Fruit fly (Drosophila melanogaster) whole organism, embryonic: ENCODE measurements around the gene chrb.

Experiments
- Aef1 ChIP-seq: fragments of 200-800 bp; sonication (Bioruptor generic); IDR thresholded peaks from 3 replicates; pipeline ENCODE4 v1.3.6; 2022; ENCODE audit warnings: missing biosample characterization, missing genetic modification characterization
- Blimp-1 ChIP-seq: fragments of 200-800 bp; sonication (Bioruptor generic); optimal IDR thresholded peaks from 3 replicates; lab custom pipeline; 2018; ENCODE audit warnings: missing biosample characterization, missing genetic modification characterization, mild to moderate bottlenecking, moderate library complexity, missing genetic modification reagents
- CG10267 ChIP-seq: fragments of 200-800 bp; sonication (Bioruptor generic); optimal IDR thresholded peaks from 2 replicates; lab custom pipeline; 2018; ENCODE audit warnings: missing biosample characterization, mild to moderate bottlenecking, missing genetic modification characterization, moderate library complexity
- CG10543 ChIP-seq: fragments of 200-800 bp; sonication (Bioruptor generic); optimal IDR thresholded peaks from 3 replicates; lab custom pipeline; 2017; ENCODE audit warnings: missing biosample characterization, mild to moderate bottlenecking, missing genetic modification characterization, moderate library complexity
- CG11085 ChIP-seq: fragments of 200-800 bp; sonication (Bioruptor generic); IDR thresholded peaks from 2 replicates; pipeline ENCODE4 v1.3.6; 2022; ENCODE audit warnings: missing biosample characterization, missing genetic modification characterization
- CG13424 ChIP-seq: fragments of 200-800 bp; sonication (Bioruptor generic); optimal IDR thresholded peaks from 2 replicates; lab custom pipeline; 2019; ENCODE audit warnings: missing biosample characterization, mild to moderate bottlenecking, missing genetic modification characterization, moderate library complexity
- CG14014 ChIP-seq: fragments of 200-800 bp; sonication (Bioruptor generic); IDR thresholded peaks from 2 replicates; pipeline ENCODE4 v1.3.6; 2022; ENCODE audit warnings: missing biosample characterization, missing genetic modification characterization
- CG1529 ChIP-seq: fragments of 200-800 bp; sonication (Bioruptor generic); optimal IDR thresholded peaks from 3 replicates; lab custom pipeline; 2018; ENCODE audit warnings: missing biosample characterization, missing genetic modification characterization
- CG15601 ChIP-seq: fragments of 200-800 bp; sonication (Bioruptor generic); optimal IDR thresholded peaks from 3 replicates; lab custom pipeline; 2019; ENCODE audit warnings: missing biosample characterization, mild to moderate bottlenecking, missing genetic modification characterization, moderate library complexity
- CG1602 ChIP-seq: fragments of 200-800 bp; sonication (Bioruptor generic); optimal IDR thresholded peaks from 3 replicates; lab custom pipeline; 2016; ENCODE audit warnings: missing biosample characterization, missing genetic modification characterization
- CG1647 ChIP-seq: fragments of 200-800 bp; sonication (Bioruptor generic); optimal IDR thresholded peaks from 3 replicates; lab custom pipeline; 2016; ENCODE audit warnings: missing biosample characterization, missing genetic modification characterization
- CG16863 ChIP-seq: fragments of 200-800 bp; sonication (Bioruptor generic); optimal IDR thresholded peaks from 3 replicates; lab custom pipeline; 2016; ENCODE audit warnings: missing biosample characterization, missing genetic modification characterization
- CG17359 ChIP-seq: fragments of 200-800 bp; sonication (Bioruptor generic); optimal IDR thresholded peaks from 3 replicates; lab custom pipeline; 2018; ENCODE audit warnings: missing biosample characterization, mild to moderate bottlenecking, missing genetic modification characterization, moderate library complexity
- CG17361 ChIP-seq: fragments of 200-800 bp; sonication (Bioruptor generic); IDR thresholded peaks from 3 replicates; pipeline ENCODE4 v1.3.6; 2022; ENCODE audit warnings: missing biosample characterization, missing genetic modification characterization
- CG17829 ChIP-seq: fragments of 200-800 bp; optimal IDR thresholded peaks from 2 replicates; lab custom pipeline; 2019; ENCODE audit warnings: missing biosample characterization, mild to moderate bottlenecking, missing genetic modification characterization, moderate library complexity
- CG2202 ChIP-seq: fragments of 200-800 bp; sonication (Bioruptor generic); optimal IDR thresholded peaks from 2 replicates; lab custom pipeline; 2018; ENCODE audit warnings: missing biosample characterization, mild to moderate bottlenecking, missing genetic modification characterization
- CG2678 ChIP-seq: fragments of 200-800 bp; sonication (Bioruptor generic); optimal IDR thresholded peaks from 3 replicates; lab custom pipeline; 2019; ENCODE audit warnings: missing biosample characterization, mild to moderate bottlenecking, missing genetic modification characterization, moderate library complexity
- CG2875 ChIP-seq: fragments of 200-800 bp; sonication (Bioruptor generic); optimal IDR thresholded peaks from 2 replicates; lab custom pipeline; 2017; ENCODE audit warnings: missing biosample characterization, mild to moderate bottlenecking, missing genetic modification characterization, missing genetic modification reagents
- CG32767 ChIP-seq: fragments of 200-800 bp; sonication (Bioruptor generic); IDR thresholded peaks from 2 replicates; pipeline ENCODE4 v1.3.6; 2022; ENCODE audit warnings: missing biosample characterization, missing genetic modification characterization
- CG6272 ChIP-seq: fragments of 200-800 bp; sonication (Bioruptor generic); IDR thresholded peaks from 2 replicates; pipeline ENCODE4 v1.3.6; 2022; ENCODE audit warnings: missing biosample characterization, missing genetic modification characterization
- CG6683 ChIP-seq: fragments of 200-800 bp; sonication (Bioruptor generic); optimal IDR thresholded peaks from 2 replicates; lab custom pipeline; 2017; ENCODE audit warnings: missing biosample characterization, mild to moderate bottlenecking, missing genetic modification characterization, missing genetic modification reagents
- CG8478 ChIP-seq: fragments of >200 bp; optimal IDR thresholded peaks from 2 replicates; lab custom pipeline; 2018
- CG9876 ChIP-seq: fragments of 200-800 bp; sonication (Bioruptor generic); optimal IDR thresholded peaks from 2 replicates; lab custom pipeline; 2016; ENCODE audit warnings: missing biosample characterization, missing genetic modification characterization
- D ChIP-seq, 2 experiments: fragments of 200-800 bp in 1 of 2; fragments of >200 bp in 1 of 2; sonication (Bioruptor generic) in 1 of 2; optimal IDR thresholded peaks; 2 replicates in 1 of 2; 3 replicates in 1 of 2; lab custom pipeline; 2017; ENCODE audit warnings: mild to moderate bottlenecking in 1 of 2, missing biosample characterization in 1 of 2, missing genetic modification characterization in 1 of 2, missing genetic modification reagents in 1 of 2
- Dbx ChIP-seq: fragments of 200-800 bp; sonication (Bioruptor generic); IDR thresholded peaks from 3 replicates; pipeline ENCODE4 v1.3.6; 2022; ENCODE audit warnings: missing biosample characterization, missing genetic modification characterization
- Dp ChIP-seq: fragments of 200-800 bp; sonication (Bioruptor generic); optimal IDR thresholded peaks from 2 replicates; lab custom pipeline; 2018; ENCODE audit warnings: missing biosample characterization, mild to moderate bottlenecking, missing genetic modification characterization, moderate library complexity
- Dref ChIP-seq: fragments of 200-800 bp; sonication (Bioruptor generic); IDR thresholded peaks from 2 replicates; pipeline ENCODE4 v1.3.6; 2022; ENCODE audit warnings: missing biosample characterization, missing genetic modification characterization
- Elba2 ChIP-seq: fragments of 200-800 bp; sonication (Bioruptor generic); optimal IDR thresholded peaks from 3 replicates; lab custom pipeline; 2016; ENCODE audit warnings: missing biosample characterization, missing genetic modification characterization
- Fer1 ChIP-seq: fragments of 200-800 bp; sonication (Bioruptor generic); optimal IDR thresholded peaks from 2 replicates; lab custom pipeline; 2017; ENCODE audit warnings: missing biosample characterization, mild to moderate bottlenecking, missing genetic modification characterization
- HLH54F ChIP-seq: fragments of 200-800 bp; sonication (Bioruptor generic); optimal IDR thresholded peaks from 3 replicates; lab custom pipeline; 2016; ENCODE audit warnings: missing biosample characterization, missing genetic modification characterization
- HLHmδ ChIP-seq: fragments of 200-800 bp; sonication (Bioruptor generic); optimal IDR thresholded peaks from 2 replicates; lab custom pipeline; 2018; ENCODE audit warnings: missing biosample characterization, mild to moderate bottlenecking, missing genetic modification characterization, moderate library complexity
- Kr ChIP-seq: fragments of 200-800 bp; sonication (Bioruptor generic); optimal IDR thresholded peaks from 2 replicates; lab custom pipeline; 2017; ENCODE audit warnings: missing biosample characterization, mild to moderate bottlenecking, missing genetic modification characterization
- MBD-R2 ChIP-seq: fragments of 200-800 bp; sonication (Bioruptor generic); IDR thresholded peaks from 2 replicates; pipeline ENCODE4 v1.3.6; 2022; ENCODE audit warnings: missing biosample characterization, missing genetic modification characterization
- Myb ChIP-seq: fragments of 200-800 bp; sonication (Bioruptor generic); optimal IDR thresholded peaks from 2 replicates; lab custom pipeline; 2016; ENCODE audit warnings: missing biosample characterization, missing genetic modification characterization
- NK7.1 ChIP-seq: fragments of 200-800 bp; sonication (Bioruptor generic); optimal IDR thresholded peaks from 3 replicates; lab custom pipeline; 2016; ENCODE audit warnings: missing biosample characterization, missing genetic modification characterization
- NfI ChIP-seq: fragments of 200-800 bp; sonication (Bioruptor generic); optimal IDR thresholded peaks from 3 replicates; lab custom pipeline; 2018; ENCODE audit warnings: missing biosample characterization, mild to moderate bottlenecking, missing genetic modification characterization, moderate library complexity
- Stat92E ChIP-seq, 3 experiments: fragments of >200 bp in 2 of 3; fragments of 200-800 bp in 1 of 3; sonication (Bioruptor generic) in 1 of 3; optimal IDR thresholded peaks; 2 replicates each; lab custom pipeline; 2017 to 2019; ENCODE audit warnings: missing biosample characterization in 3 of 3, missing genetic modification characterization in 3 of 3, mild to moderate bottlenecking in 1 of 3, moderate library complexity in 1 of 3
- abd-A ChIP-seq: fragments of 200-800 bp; sonication (Bioruptor generic); optimal IDR thresholded peaks from 3 replicates; lab custom pipeline; 2019; ENCODE audit warnings: missing biosample characterization, mild to moderate bottlenecking, missing genetic modification characterization, moderate library complexity
- ara ChIP-seq: fragments of 200-800 bp; sonication (Bioruptor generic); IDR thresholded peaks from 2 replicates; pipeline ENCODE4 v1.3.6; 2022; ENCODE audit warnings: missing biosample characterization, missing genetic modification characterization
- ci ChIP-seq: fragments of 200-800 bp; sonication (Bioruptor generic); IDR thresholded peaks from 3 replicates; pipeline ENCODE4 v1.3.6; 2022; ENCODE audit warnings: missing biosample characterization, missing genetic modification characterization
- esg ChIP-seq: fragments of 200-800 bp; sonication (Bioruptor generic); conservative IDR thresholded peaks from 2 replicates; pipeline ENCODE4 v1.3.6; 2022; ENCODE audit warnings: missing biosample characterization, missing genetic modification characterization
- gsb ChIP-seq: fragments of 200-800 bp; sonication (Bioruptor generic); IDR thresholded peaks from 2 replicates; pipeline ENCODE4 v1.3.6; 2022; ENCODE audit warnings: missing biosample characterization, missing genetic modification characterization
- ind ChIP-seq: fragments of 200-800 bp; sonication (Bioruptor generic); optimal IDR thresholded peaks from 3 replicates; lab custom pipeline; 2016; ENCODE audit warnings: missing biosample characterization, missing genetic modification characterization
- lmd ChIP-seq: fragments of 200-800 bp; sonication (Bioruptor generic); IDR thresholded peaks from 2 replicates; pipeline ENCODE4 v1.3.6; 2022; ENCODE audit warnings: missing biosample characterization, missing genetic modification characterization
- luna ChIP-seq: fragments of 200-800 bp; sonication (Bioruptor generic); optimal IDR thresholded peaks from 2 replicates; lab custom pipeline; 2016; ENCODE audit warnings: missing biosample characterization, missing genetic modification characterization
- onecut ChIP-seq: fragments of 200-800 bp; sonication (Bioruptor generic); IDR thresholded peaks from 2 replicates; pipeline ENCODE4 v1.3.6; 2022; ENCODE audit warnings: missing biosample characterization, missing genetic modification characterization
- org-1 ChIP-seq: fragments of 200-800 bp; sonication (Bioruptor generic); optimal IDR thresholded peaks from 2 replicates; lab custom pipeline; 2017; ENCODE audit warnings: missing biosample characterization, missing genetic modification characterization
- seq ChIP-seq: fragments of 200-800 bp; sonication (Bioruptor generic); IDR thresholded peaks from 2 replicates; pipeline ENCODE4 v1.3.6; 2022; ENCODE audit warnings: missing biosample characterization, missing genetic modification characterization
- ssp ChIP-seq: fragments of 200-800 bp; sonication (Bioruptor generic); IDR thresholded peaks from 2 replicates; pipeline ENCODE4 v1.3.6; 2022; ENCODE audit warnings: missing biosample characterization, missing genetic modification characterization
- trem ChIP-seq: fragments of 200-800 bp; optimal IDR thresholded peaks from 3 replicates; lab custom pipeline; 2019; ENCODE audit warnings: missing biosample characterization, mild to moderate bottlenecking, missing genetic modification characterization, moderate library complexity
- tup ChIP-seq: fragments of 200-800 bp; sonication (Bioruptor generic); optimal IDR thresholded peaks from 2 replicates; lab custom pipeline; 2016; ENCODE audit warnings: missing biosample characterization, mild to moderate bottlenecking, missing genetic modification characterization, moderate library complexity
- vvl ChIP-seq: fragments of 200-800 bp; sonication (Bioruptor generic); IDR thresholded peaks from 2 replicates; pipeline ENCODE4 v1.3.6; 2022; ENCODE audit warnings: missing biosample characterization, missing genetic modification characterization

chrb gene

DNA sequence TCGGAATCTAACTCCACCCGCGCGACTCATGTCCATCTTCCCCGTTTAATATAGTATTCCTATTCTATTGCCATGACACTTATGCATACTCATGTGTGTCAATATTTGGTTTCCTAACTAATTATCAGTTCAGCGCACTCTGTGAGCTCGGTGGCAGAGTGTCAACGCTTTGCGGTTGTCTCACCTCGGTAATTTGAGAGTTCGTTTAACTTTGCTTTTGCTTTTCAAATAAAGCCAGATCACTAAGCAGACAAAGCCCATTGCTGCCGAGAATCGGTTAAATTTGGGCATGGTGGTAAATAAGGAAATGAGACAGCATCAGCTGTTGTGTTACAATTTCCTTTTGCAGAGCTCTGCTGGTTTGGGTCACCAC lies 53.0 kb downstream of the chrb start (continued):
- no peak for TF ChIP-seq ssp (GFP tag; lab: Robert Waterston, UW)
- TF ChIP-seq Dbx = no peak
- peak; percentile 25 for TF ChIP-seq CG17829 (tag; lab: Kevin White, UChicago)
- no peak for TF ChIP-seq trem (tag; lab: Kevin White, UChicago)
- TF ChIP-seq Myb = no peak
- TF ChIP-seq CG14014 = no peak
- TF ChIP-seq CG6683 (GFP tag; lab: Kevin White, UChicago) = peak; percentile 22
- no peak for TF ChIP-seq Elba2 (GFP tag; lab: Kevin White, UChicago)
- no peak for TF ChIP-seq CG11085 (GFP tag; lab: Robert Waterston, UW)
- TF ChIP-seq Stat92E (GFP tag; optimal IDR thresholded peaks at IDR 0.05; lab: Kevin White, UChicago) = no peak
- no peak for TF ChIP-seq CG1602 (GFP tag; lab: Kevin White, UChicago)
- TF ChIP-seq Blimp-1 (GFP tag; lab: Kevin White, UChicago) = peak; percentile 45
- no peak for TF ChIP-seq CG10267 (tag; lab: Kevin White, UChicago)
- peak; percentile 52; the same call in 2 of the 3 replicates for TF ChIP-seq ci
- TF ChIP-seq HLH54F = no peak
- TF ChIP-seq CG8478 (lab: Kevin White, UChicago) = no peak
- TF ChIP-seq CG9876 (GFP tag; lab: Kevin White, UChicago) = no peak
- TF ChIP-seq org-1 = peak; percentile 57
- no peak for TF ChIP-seq CG16863 (GFP tag; lab: Kevin White, UChicago)
- no peak for TF ChIP-seq tup (GFP tag; lab: Kevin White, UChicago)
- TF ChIP-seq CG10543 (GFP tag; lab: Kevin White, UChicago) = peak; percentile 10
- TF ChIP-seq ara = 0 out of 2 replicates have a peak, but pooled peaks have one; percentile 38
- TF ChIP-seq Dref (GFP tag; lab: Robert Waterston, UW) = no peak
- TF ChIP-seq ind (GFP tag; lab: Kevin White, UChicago) = no peak
- TF ChIP-seq D (optimal IDR thresholded peaks at IDR 0.05; lab: Kevin White, UChicago) = no peak
- peak; percentile 29 for TF ChIP-seq D (GFP tag; optimal IDR thresholded peaks at IDR 0.05; lab: Kevin White, UChicago)
- TF ChIP-seq vvl (GFP tag; lab: Robert Waterston, UW) = no peak
- TF ChIP-seq CG6272 = no peak
- TF ChIP-seq esg = no peak
- TF ChIP-seq CG32767 (GFP tag; lab: Robert Waterston, UW) = no peak
- no peak for TF ChIP-seq abd-A (tag; lab: Kevin White, UChicago)
- TF ChIP-seq MBD-R2 = no peak
- TF ChIP-seq lmd = no peak
- TF ChIP-seq CG2875 (GFP tag; lab: Kevin White, UChicago) = peak; percentile 62
- no peak for TF ChIP-seq seq
- TF ChIP-seq Dp (GFP tag; lab: Kevin White, UChicago) = no peak
- TF ChIP-seq HLHmδ = peak; percentile 68
- peak; percentile 72 for TF ChIP-seq CG15601
- no peak for TF ChIP-seq NK7.1 (GFP tag; lab: Kevin White, UChicago)
- TF ChIP-seq CG17361 = no peak
- TF ChIP-seq NfI (GFP tag; lab: Kevin White, UChicago) = no peak
- peak; percentile 72 for TF ChIP-seq CG2202 (tag; lab: Kevin White, UChicago)
- TF ChIP-seq CG1647 = no peak
- peak; percentile 44 for TF ChIP-seq CG2678
- TF ChIP-seq CG17359 = peak; percentile 24
- TF ChIP-seq luna (GFP tag; lab: Kevin White, UChicago) = no peak
- TF ChIP-seq Fer1 (GFP tag; lab: Kevin White, UChicago) = peak; percentile 54
- no peak for TF ChIP-seq gsb (GFP tag; lab: Robert Waterston, UW)
- TF ChIP-seq Kr (GFP tag; lab: Kevin White, UChicago) = no peak
- peak; percentile 28 for TF ChIP-seq CG13424 (tag; lab: Kevin White, UChicago)
- TF ChIP-seq Aef1 (GFP tag; lab: Robert Waterston, UW) = no peak
- peak; percentile 37 for TF ChIP-seq CG1529 (GFP tag; lab: Kevin White, UChicago)
- TF ChIP-seq onecut (GFP tag; lab: Robert Waterston, UW) = peak; percentile 29; the same call in 1 of the 2 replicates
